Worm (Caenorhabditis elegans) whole organism, L1 larva: ENCODE data around the gene F09G8.7.

Experiments
- ama-1 ChIP-seq: fragments of 150-350 bp; optimal IDR thresholded peaks from 2 replicates; lab custom pipeline; 2014
- lin-35 ChIP-seq, 2 experiments: fragments of 150-350 bp; optimal IDR thresholded peaks; 2 replicates each; lab custom pipeline; 2014; ENCODE audit warnings: missing biosample characterization in 2 of 2, missing genetic modification characterization in 2 of 2, missing genetic modification reagents in 2 of 2
- lsy-2 ChIP-seq, 2 experiments: fragments of 150-350 bp; optimal IDR thresholded peaks; 2 replicates each; lab custom pipeline; 2014; ENCODE audit warnings: missing biosample characterization in 2 of 2, missing genetic modification characterization in 2 of 2
- nhr-12 ChIP-seq: sonication (generic microtip); optimal IDR thresholded peaks from 2 replicates; lab custom pipeline; 2017; ENCODE audit warnings: missing biosample characterization, missing genetic modification characterization
- nhr-237 ChIP-seq: fragments of 150-350 bp; optimal IDR thresholded peaks from 2 replicates; lab custom pipeline; 2014; ENCODE audit warnings: missing biosample characterization, missing genetic modification characterization
- nhr-28 ChIP-seq: fragments of 150-350 bp; optimal IDR thresholded peaks from 2 replicates; lab custom pipeline; 2014; ENCODE audit warnings: missing biosample characterization, missing genetic modification characterization
- tbx-2 ChIP-seq: sonication (generic microtip); optimal IDR thresholded peaks from 2 replicates; lab custom pipeline; 2016; ENCODE audit warnings: missing genetic modification characterization, missing compliant biosample characterization
- unc-62 ChIP-seq: fragments of 150-350 bp; optimal IDR thresholded peaks from 2 replicates; lab custom pipeline; 2014; ENCODE audit warnings: missing biosample characterization, missing genetic modification reagents, missing genetic modification characterization
- ztf-4 ChIP-seq: fragments of 150-350 bp; optimal IDR thresholded peaks from 2 replicates; lab custom pipeline; 2014; ENCODE audit warnings: missing biosample characterization, missing genetic modification characterization

DNA sequence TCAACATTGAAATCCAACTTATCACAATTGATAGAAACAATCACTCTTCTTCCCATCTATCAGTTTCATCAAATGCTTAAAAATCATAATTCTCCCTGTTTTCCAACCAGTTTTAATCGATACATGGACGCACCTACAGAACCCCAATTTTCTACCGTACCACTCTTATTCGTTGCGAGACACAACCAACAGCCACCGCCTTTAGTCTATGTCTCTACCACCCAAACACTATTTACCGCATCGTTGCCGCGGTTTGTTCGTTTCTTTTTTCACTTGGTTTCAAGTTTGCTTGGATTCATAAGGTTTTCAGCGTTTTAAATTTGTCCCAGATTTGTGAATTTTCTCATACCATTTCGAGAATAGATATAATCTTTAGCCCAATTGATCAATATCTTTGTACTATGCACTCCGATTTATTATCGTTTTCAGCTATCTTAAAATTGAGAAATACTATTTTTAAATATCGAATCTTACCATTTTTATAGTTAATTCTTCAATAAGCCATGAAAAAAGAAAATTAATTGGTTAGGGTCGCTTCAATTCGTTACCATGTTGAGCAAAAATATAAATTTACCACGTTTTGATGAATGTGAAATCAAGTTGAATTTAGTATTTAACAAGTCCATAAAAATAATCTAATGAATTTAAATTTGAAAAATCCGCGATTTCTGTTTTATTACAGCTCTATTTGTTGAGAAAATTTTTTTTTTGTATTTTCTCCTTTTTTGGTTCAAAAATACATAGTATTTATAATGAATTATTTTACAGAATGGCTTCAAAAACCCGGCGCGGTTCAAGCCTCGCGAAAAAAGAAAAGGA is 42.3 kb upstream of the F09G8.7 start, which contains the start of gene F10E9.3:
- TF ChIP-seq nhr-237 (tag; lab: Kevin White, UChicago): no peak
- peak; percentile 3 to 72 for TF ChIP-seq lin-35 (GFP tag; optimal IDR thresholded peaks at IDR 0.05; lab: Kevin White, UChicago)
- TF ChIP-seq unc-62: no peak
- TF ChIP-seq ama-1 (lab: Kevin White, UChicago): no peak
- TF ChIP-seq nhr-12: no peak
- peak; percentile 80 to 97 for TF ChIP-seq lsy-2 (tag; optimal IDR thresholded peaks at IDR 0.05; lab: Kevin White, UChicago)
- TF ChIP-seq ztf-4 (tag; lab: Kevin White, UChicago): no peak
- no peak for TF ChIP-seq nhr-28 (tag; lab: Kevin White, UChicago)
- TF ChIP-seq tbx-2: no peak
